Fruit fly (Drosophila melanogaster) whole organism, prepupa: ENCODE results near the gene CG33689.
A peak's percentile ranks its signal among the peaks of the same experiment; 100 is the strongest.

Experiments
- Blimp-1 ChIP-seq: fragments of 200-800 bp; sonication (Bioruptor generic); optimal IDR thresholded peaks from 3 replicates; lab custom pipeline; 2017; ENCODE audit warnings: missing biosample characterization, missing genetic modification characterization, mild to moderate bottlenecking, moderate library complexity, missing genetic modification reagents
- CG10631 ChIP-seq: fragments of 200-800 bp; sonication (Bioruptor generic); optimal IDR thresholded peaks from 2 replicates; lab custom pipeline; 2016; ENCODE audit warnings: missing biosample characterization, missing genetic modification characterization
- CG10669 ChIP-seq: fragments of 200-800 bp; sonication (Bioruptor generic); optimal IDR thresholded peaks from 3 replicates; lab custom pipeline; 2018; ENCODE audit warnings: missing biosample characterization, mild to moderate bottlenecking, missing genetic modification characterization, moderate library complexity
- CG11294 ChIP-seq: fragments of 200-800 bp; sonication (Bioruptor generic); IDR thresholded peaks from 2 replicates; pipeline ENCODE4 v1.3.6; 2022; ENCODE audit warnings: missing biosample characterization, missing genetic modification characterization
- CG11762 ChIP-seq: fragments of 200-800 bp; sonication (Bioruptor generic); optimal IDR thresholded peaks from 3 replicates; lab custom pipeline; 2016; ENCODE audit warnings: missing biosample characterization, missing genetic modification characterization; ENCODE audit not compliant: insufficient read depth
- CG11902 ChIP-seq: fragments of 200-800 bp; sonication (Bioruptor generic); optimal IDR thresholded peaks from 3 replicates; lab custom pipeline; 2016; ENCODE audit warnings: missing biosample characterization, missing genetic modification characterization
- CG15336 ChIP-seq: fragments of 200-800 bp; sonication (Bioruptor generic); IDR thresholded peaks from 2 replicates; pipeline ENCODE4 v1.3.6; 2022; ENCODE audit warnings: missing biosample characterization, missing genetic modification characterization
- CG1621 ChIP-seq: fragments of 200-800 bp; sonication (Bioruptor generic); optimal IDR thresholded peaks from 3 replicates; lab custom pipeline; 2018; ENCODE audit warnings: missing biosample characterization, mild to moderate bottlenecking, missing genetic modification characterization
- CG16779 ChIP-seq: fragments of 200-800 bp; sonication (Bioruptor generic); optimal IDR thresholded peaks from 3 replicates; lab custom pipeline; 2017; ENCODE audit warnings: missing biosample characterization, mild to moderate bottlenecking, missing genetic modification characterization
- CG3032 ChIP-seq: fragments of 200-800 bp; optimal IDR thresholded peaks from 2 replicates; lab custom pipeline; 2019; ENCODE audit warnings: missing biosample characterization, mild to moderate bottlenecking, missing genetic modification characterization, moderate library complexity
- CG34406 ChIP-seq: fragments of 200-800 bp; sonication (Bioruptor generic); optimal IDR thresholded peaks from 3 replicates; lab custom pipeline; 2016; ENCODE audit warnings: missing biosample characterization, missing genetic modification characterization
- CG3919 ChIP-seq: fragments of 200-800 bp; sonication (Bioruptor generic); optimal IDR thresholded peaks from 3 replicates; lab custom pipeline; 2016; ENCODE audit warnings: missing biosample characterization, missing genetic modification characterization
- CG4318 ChIP-seq: fragments of 200-800 bp; sonication (Bioruptor generic); optimal IDR thresholded peaks from 3 replicates; lab custom pipeline; 2017; ENCODE audit warnings: missing biosample characterization, mild to moderate bottlenecking, missing genetic modification characterization
- CG6163 ChIP-seq: fragments of 200-800 bp; sonication (Bioruptor generic); IDR thresholded peaks from 3 replicates; pipeline ENCODE4 v1.3.6; 2022; ENCODE audit warnings: missing biosample characterization, missing genetic modification characterization
- CG6792 ChIP-seq: fragments of 200-800 bp; sonication (Bioruptor generic); optimal IDR thresholded peaks from 3 replicates; lab custom pipeline; 2016; ENCODE audit warnings: missing biosample characterization, missing genetic modification characterization
- CG6808 ChIP-seq: fragments of 200-800 bp; sonication (Bioruptor generic); optimal IDR thresholded peaks from 3 replicates; lab custom pipeline; 2017; ENCODE audit warnings: missing biosample characterization, missing genetic modification characterization, mild to moderate bottlenecking, moderate library complexity, missing genetic modification reagents
- CG6854 ChIP-seq: fragments of 200-800 bp; sonication (Bioruptor generic); optimal IDR thresholded peaks from 2 replicates; lab custom pipeline; 2017; ENCODE audit warnings: missing biosample characterization, mild to moderate bottlenecking, missing genetic modification characterization
- CG7368 ChIP-seq: fragments of 200-800 bp; sonication (Bioruptor generic); optimal IDR thresholded peaks from 3 replicates; lab custom pipeline; 2016; ENCODE audit warnings: missing biosample characterization, missing genetic modification characterization
- CG8319 ChIP-seq: fragments of 200-800 bp; sonication (Bioruptor generic); optimal IDR thresholded peaks from 3 replicates; lab custom pipeline; 2016; ENCODE audit warnings: missing biosample characterization, missing genetic modification characterization
- CG8632 ChIP-seq: fragments of 200-800 bp; sonication (Bioruptor generic); optimal IDR thresholded peaks from 3 replicates; lab custom pipeline; 2016; ENCODE audit warnings: missing biosample characterization, missing genetic modification characterization
- CG9139 ChIP-seq: fragments of 200-800 bp; sonication (Bioruptor generic); optimal IDR thresholded peaks from 3 replicates; lab custom pipeline; 2017; ENCODE audit warnings: missing biosample characterization, mild to moderate bottlenecking, missing genetic modification characterization
- Eip78C ChIP-seq: fragments of 200-800 bp; sonication (Bioruptor generic); peaks from one replicate; lab custom pipeline; 2016; ENCODE audit warnings: missing biosample characterization, missing genetic modification characterization
- Eip93F ChIP-seq: fragments of 200-800 bp; sonication (Bioruptor generic); optimal IDR thresholded peaks from 2 replicates; lab custom pipeline; 2016; ENCODE audit warnings: missing biosample characterization, mild to moderate bottlenecking, missing genetic modification characterization
- Ets21C ChIP-seq: fragments of 200-800 bp; sonication (Bioruptor generic); optimal IDR thresholded peaks from 3 replicates; lab custom pipeline; 2016; ENCODE audit warnings: missing biosample characterization, missing genetic modification characterization
- Ets96B ChIP-seq: fragments of 200-800 bp; optimal IDR thresholded peaks from 2 replicates; lab custom pipeline; 2019; ENCODE audit warnings: missing biosample characterization, mild to moderate bottlenecking, missing genetic modification characterization, moderate library complexity
- Gug ChIP-seq: fragments of 200-800 bp; sonication (Bioruptor generic); IDR thresholded peaks from 2 replicates; pipeline ENCODE4 v1.3.6; 2022; ENCODE audit warnings: missing biosample characterization, missing genetic modification characterization
- Hr38 ChIP-seq: sonication (Bioruptor generic); optimal IDR thresholded peaks from 2 replicates; lab custom pipeline; 2016; ENCODE audit warnings: missing biosample characterization, missing genetic modification characterization
- Hr39 ChIP-seq: fragments of 200-800 bp; sonication (Bioruptor generic); optimal IDR thresholded peaks from 2 replicates; lab custom pipeline; 2016; ENCODE audit warnings: missing biosample characterization, missing genetic modification characterization
- Hr4 ChIP-seq: fragments of 200-800 bp; sonication (Bioruptor generic); optimal IDR thresholded peaks from 3 replicates; lab custom pipeline; 2016; ENCODE audit warnings: missing biosample characterization, missing genetic modification characterization
- Lpt ChIP-seq: fragments of 200-800 bp; sonication (Bioruptor generic); optimal IDR thresholded peaks from 3 replicates; lab custom pipeline; 2016; ENCODE audit warnings: missing biosample characterization, missing genetic modification characterization
- Met ChIP-seq: fragments of 200-800 bp; sonication (Bioruptor generic); optimal IDR thresholded peaks from 3 replicates; lab custom pipeline; 2016; ENCODE audit warnings: missing biosample characterization, missing genetic modification characterization
- Smox ChIP-seq: fragments of 200-800 bp; sonication (Bioruptor generic); optimal IDR thresholded peaks from 3 replicates; lab custom pipeline; 2016; ENCODE audit warnings: missing biosample characterization, missing genetic modification characterization
- Sox102F ChIP-seq: fragments of 200-800 bp; sonication (Bioruptor generic); optimal IDR thresholded peaks from 2 replicates; lab custom pipeline; 2016; ENCODE audit warnings: missing biosample characterization, mild to moderate bottlenecking, missing genetic modification characterization
- Sox14 ChIP-seq: fragments of 200-800 bp; sonication (Bioruptor generic); optimal IDR thresholded peaks from 3 replicates; lab custom pipeline; 2016; ENCODE audit warnings: missing biosample characterization, missing genetic modification characterization
- achi ChIP-seq: fragments of 200-800 bp; sonication (Bioruptor generic); optimal IDR thresholded peaks from 3 replicates; lab custom pipeline; 2016; ENCODE audit warnings: missing biosample characterization, missing genetic modification characterization
- acj6 ChIP-seq: fragments of 200-800 bp; sonication (Bioruptor generic); optimal IDR thresholded peaks from 3 replicates; lab custom pipeline; 2016; ENCODE audit warnings: missing biosample characterization, missing genetic modification characterization
- cyc ChIP-seq: fragments of 200-800 bp; sonication (Bioruptor generic); optimal IDR thresholded peaks from 3 replicates; lab custom pipeline; 2016; ENCODE audit warnings: missing biosample characterization, missing genetic modification characterization
- dsx ChIP-seq: fragments of 200-800 bp; optimal IDR thresholded peaks from 3 replicates; lab custom pipeline; 2019; ENCODE audit warnings: missing biosample characterization, mild to moderate bottlenecking, missing genetic modification characterization, moderate library complexity; ENCODE audit not compliant: poor library complexity, severe bottlenecking
- eg ChIP-seq: fragments of 200-800 bp; sonication (Bioruptor generic); IDR thresholded peaks from 3 replicates; pipeline ENCODE4 v1.3.6; 2022; ENCODE audit warnings: missing biosample characterization, missing genetic modification characterization
- esn ChIP-seq: fragments of 200-800 bp; sonication (Bioruptor generic); optimal IDR thresholded peaks from 2 replicates; lab custom pipeline; 2016; ENCODE audit warnings: missing biosample characterization, mild to moderate bottlenecking, missing genetic modification characterization, moderate library complexity
- fd59A ChIP-seq: fragments of 200-800 bp; sonication (Bioruptor generic); optimal IDR thresholded peaks from 2 replicates; lab custom pipeline; 2017; ENCODE audit warnings: missing biosample characterization, mild to moderate bottlenecking, missing genetic modification characterization, missing genetic modification reagents
- fd85E ChIP-seq: fragments of 200-800 bp; sonication (Bioruptor generic); optimal IDR thresholded peaks from 3 replicates; lab custom pipeline; 2016; ENCODE audit warnings: missing biosample characterization, missing genetic modification characterization
- fkh ChIP-seq: fragments of 200-800 bp; sonication (Bioruptor generic); optimal IDR thresholded peaks from 3 replicates; lab custom pipeline; 2017; ENCODE audit warnings: missing biosample characterization, mild to moderate bottlenecking, missing genetic modification characterization, moderate library complexity
- net ChIP-seq: fragments of 200-800 bp; sonication (Bioruptor generic); optimal IDR thresholded peaks from 3 replicates; lab custom pipeline; 2016; ENCODE audit warnings: missing biosample characterization, missing genetic modification characterization
- salr ChIP-seq, 2 experiments: fragments of 200-800 bp; sonication (Bioruptor generic); optimal IDR thresholded peaks; 3 replicates each; lab custom pipeline; 2016 to 2018; ENCODE audit warnings: missing biosample characterization in 2 of 2, missing genetic modification characterization in 2 of 2, mild to moderate bottlenecking in 1 of 2
- ss ChIP-seq, 2 experiments: fragments of 200-800 bp; sonication (Bioruptor generic); optimal IDR thresholded peaks; 2 replicates in 1 of 2; 3 replicates in 1 of 2; lab custom pipeline; 2017 to 2018; ENCODE audit warnings: mild to moderate bottlenecking in 2 of 2, missing biosample characterization in 2 of 2, missing genetic modification characterization in 2 of 2, moderate library complexity in 1 of 2
- vri ChIP-seq: fragments of 200-800 bp; sonication (Bioruptor generic); optimal IDR thresholded peaks from 3 replicates; lab custom pipeline; 2016; ENCODE audit warnings: missing biosample characterization, mild to moderate bottlenecking, missing genetic modification characterization

The CG33689 gene

dm6 chr3L:16231857-16232256 lies 31.8 kb downstream of the CG33689 start, which contains the start of the genes PDCD-5 and MED10 (continued):
- TF ChIP-seq vri (GFP tag; lab: Kevin White, UChicago) = no peak
- TF ChIP-seq CG3032 (tag; lab: Kevin White, UChicago) = peak; percentile 56
- TF ChIP-seq CG7368 (GFP tag; lab: Kevin White, UChicago) = no peak
- TF ChIP-seq Eip78C = peak; percentile 60
- TF ChIP-seq Smox = no peak
- TF ChIP-seq eg (GFP tag; lab: Robert Waterston, UW) = no peak
- no peak for TF ChIP-seq Hr4 (GFP tag; lab: Kevin White, UChicago)
- TF ChIP-seq fd59A (GFP tag; lab: Kevin White, UChicago) = no peak
- TF ChIP-seq CG11902 (GFP tag; lab: Kevin White, UChicago) = no peak
- TF ChIP-seq esn (GFP tag; lab: Kevin White, UChicago) = peak; percentile 18
- peak; percentile 11 to 26 for TF ChIP-seq ss (GFP tag; optimal IDR thresholded peaks at IDR 0.05; lab: Kevin White, UChicago)
- no peak for TF ChIP-seq Gug (GFP tag; lab: Robert Waterston, UW)
- TF ChIP-seq CG16779 = no peak
- peak; percentile 48 for TF ChIP-seq dsx (GFP tag; lab: Kevin White, UChicago)
- TF ChIP-seq salr (GFP tag; optimal IDR thresholded peaks at IDR 0.05; lab: Kevin White, UChicago) = peak in 1 of 2 experiments; percentile 2
- TF ChIP-seq Hr38 (GFP tag; lab: Kevin White, UChicago) = no peak
- TF ChIP-seq fkh (GFP tag; lab: Kevin White, UChicago) = peak; percentile 88
- TF ChIP-seq CG11294 = no peak
- no peak for TF ChIP-seq cyc
- peak; percentile 11 for TF ChIP-seq CG10669
- TF ChIP-seq Ets21C (GFP tag; lab: Kevin White, UChicago) = no peak
- TF ChIP-seq CG15336 (GFP tag; lab: Robert Waterston, UW) = no peak
- no peak for TF ChIP-seq CG1621 (tag; lab: Kevin White, UChicago)
- TF ChIP-seq Eip93F (GFP tag; lab: Kevin White, UChicago) = no peak
- no peak for TF ChIP-seq Met (GFP tag; lab: Kevin White, UChicago)
- TF ChIP-seq CG6808 (GFP tag; lab: Kevin White, UChicago) = peak; percentile 24
- TF ChIP-seq CG34406 = no peak
- TF ChIP-seq Hr39 (GFP tag; lab: Kevin White, UChicago) = no peak
- TF ChIP-seq Blimp-1 (GFP tag; lab: Kevin White, UChicago) = no peak
- TF ChIP-seq CG10631 (GFP tag; lab: Kevin White, UChicago) = no peak
- no peak for TF ChIP-seq CG9139 (GFP tag; lab: Kevin White, UChicago)
- TF ChIP-seq CG8632 (GFP tag; lab: Kevin White, UChicago) = no peak
- no peak for TF ChIP-seq Lpt (GFP tag; lab: Kevin White, UChicago)

- TF ChIP-seq CG1621 (tag; lab: Kevin White, UChicago) (no peak), Eip78C (peak; percentile 14), CG11902 (GFP tag; lab: Kevin White, UChicago) (no peak), fkh (GFP tag; lab: Kevin White, UChicago) (peak; percentile 57), esn (GFP tag; lab: Kevin White, UChicago) (no peak)
Measured at dm6 chr3L:16232924-16233323, 32.9 kb downstream of the CG33689 start, which contains the start of gene Hsc20. Hsc20 (plus strand) TSS chr3L:16233127.

dm6 chr3L:16233850-16234494 lies 33.9 kb downstream of the CG33689 start:
- no peak for TF ChIP-seq CG8632 (GFP tag; lab: Kevin White, UChicago)
- TF ChIP-seq Sox102F (GFP tag; lab: Kevin White, UChicago) = no peak
- TF ChIP-seq CG6792 (GFP tag; lab: Kevin White, UChicago) = no peak
- TF ChIP-seq Sox14 (GFP tag; lab: Kevin White, UChicago) = peak; percentile 38
- TF ChIP-seq achi = no peak
- no peak for TF ChIP-seq salr (GFP tag; optimal IDR thresholded peaks at IDR 0.05; lab: Kevin White, UChicago)
- TF ChIP-seq fd59A (GFP tag; lab: Kevin White, UChicago) = no peak
- no peak for TF ChIP-seq acj6
- no peak for TF ChIP-seq Ets96B (tag; lab: Kevin White, UChicago)
- no peak for TF ChIP-seq CG11294
- TF ChIP-seq fd85E (GFP tag; lab: Kevin White, UChicago) = no peak
- TF ChIP-seq fkh (GFP tag; lab: Kevin White, UChicago) = no peak
- no peak for TF ChIP-seq ss (GFP tag; optimal IDR thresholded peaks at IDR 0.05; lab: Kevin White, UChicago)
- no peak for TF ChIP-seq CG11762 (GFP tag; lab: Kevin White, UChicago)
- TF ChIP-seq Blimp-1 (GFP tag; lab: Kevin White, UChicago) = no peak
- no peak for TF ChIP-seq CG8319 (GFP tag; lab: Kevin White, UChicago)
- no peak for TF ChIP-seq CG4318 (GFP tag; lab: Kevin White, UChicago)
- no peak for TF ChIP-seq net (GFP tag; lab: Kevin White, UChicago)
- TF ChIP-seq CG6163 (GFP tag; lab: Robert Waterston, UW) = no peak
- TF ChIP-seq CG3919 (GFP tag; lab: Kevin White, UChicago) = no peak
- TF ChIP-seq CG6854 (GFP tag; lab: Kevin White, UChicago) = peak; percentile 14
